Worm (Caenorhabditis elegans): ENCODE results near the gene Y46G5A.39.
"Not testable (repeated sequence)": the region's sequence is repeated elsewhere in the genome, so short reads cannot be mapped to it uniquely, and the experiment has no call there.

Y46G5A.39 gene

DNA sequence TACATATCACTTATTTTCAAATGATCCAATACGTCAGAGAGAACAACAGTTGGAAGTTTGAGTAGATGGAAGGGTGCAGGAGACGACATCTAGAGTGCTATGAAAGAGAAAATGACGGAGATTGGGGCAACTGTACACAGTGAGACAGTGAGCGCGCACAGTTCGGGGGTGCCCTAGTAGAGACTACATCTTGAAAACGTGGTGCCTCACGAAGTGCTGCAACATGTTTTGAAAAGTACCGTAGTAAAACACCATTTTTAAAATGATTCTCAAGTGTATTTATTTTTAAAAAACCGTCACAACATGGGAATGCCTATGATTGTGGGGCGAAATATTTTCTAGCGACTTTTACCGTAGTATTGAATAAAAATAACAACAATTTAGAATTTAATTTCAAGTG is at the start of gene Y46G5A.39:
TSS of gene Y46G5A.39 (minus strand) at position 101 of the 400 bp plus-strand sequence.
- not testable (repeated sequence) for TF ChIP-seq unc-62 (GFP tag; optimal IDR thresholded peaks at IDR 0.05)

ce11 chrII:12799927-12800522 is 46.4 kb upstream of the Y46G5A.39 start:
- TF ChIP-seq unc-62 (GFP tag; optimal IDR thresholded peaks at IDR 0.05): no peak

- no peak for TF ChIP-seq unc-62 (GFP tag; optimal IDR thresholded peaks at IDR 0.05)
Observed at ce11 chrII:12799364-12799763, 45.7 kb upstream of the Y46G5A.39 start.

DNA sequence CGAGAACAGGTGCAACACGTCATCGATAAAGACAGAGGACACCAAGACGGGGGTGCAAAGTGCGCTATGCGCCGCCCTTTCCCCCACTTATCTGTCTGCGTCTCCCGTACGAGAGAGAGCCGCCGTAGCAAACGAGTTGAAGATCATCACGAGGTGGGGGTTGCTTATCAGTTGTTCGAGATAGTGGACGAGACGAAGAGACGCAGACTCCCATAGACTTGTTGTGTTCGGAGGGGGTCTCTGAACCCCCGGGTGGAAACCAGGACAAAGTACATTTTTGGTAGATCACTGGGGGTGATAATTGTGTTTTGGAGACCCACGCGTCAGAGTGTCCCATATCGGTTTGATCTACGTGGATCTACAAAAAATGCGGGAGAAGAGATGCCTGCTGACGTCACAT is 45.2 kb upstream of the Y46G5A.39 start:
- no peak for TF ChIP-seq unc-62 (GFP tag; optimal IDR thresholded peaks at IDR 0.05)

DNA sequence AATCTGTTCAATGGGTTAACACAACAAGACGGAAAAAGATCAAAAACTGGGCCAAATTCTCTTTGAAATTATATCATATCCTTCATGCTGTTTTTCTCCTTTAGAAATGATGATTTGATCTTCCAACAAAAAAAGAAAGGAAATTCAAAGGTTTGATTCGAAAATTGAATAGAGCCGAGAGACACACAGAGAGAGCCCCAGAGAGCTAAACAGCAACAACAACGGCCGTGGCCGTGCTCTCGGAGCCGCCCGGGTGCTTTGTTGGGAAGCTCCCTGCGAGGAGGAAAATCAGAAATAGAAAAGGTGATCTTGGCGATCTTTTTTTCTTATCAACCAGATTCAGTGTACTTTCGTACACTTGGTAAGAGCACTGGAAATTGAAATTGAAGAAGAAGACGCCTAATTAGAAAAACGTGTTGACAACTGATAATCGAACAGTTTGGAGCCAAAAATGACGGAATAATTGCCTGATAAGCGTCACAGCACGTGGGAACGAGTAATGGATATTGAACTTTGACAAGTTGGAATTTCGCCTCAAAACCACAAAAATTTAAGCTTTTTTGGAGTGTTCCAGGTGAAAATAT is 43.7 kb upstream of the Y46G5A.39 start:
- TF ChIP-seq unc-62 (GFP tag; optimal IDR thresholded peaks at IDR 0.05): no peak

ce11 chrII:12796040-12796502 is 42.4 kb upstream of the Y46G5A.39 start, which contains the start of gene cpt-1:
cpt-1 (minus strand) TSS chrII:12796452.
- no peak for TF ChIP-seq unc-62 (GFP tag; optimal IDR thresholded peaks at IDR 0.05)

DNA sequence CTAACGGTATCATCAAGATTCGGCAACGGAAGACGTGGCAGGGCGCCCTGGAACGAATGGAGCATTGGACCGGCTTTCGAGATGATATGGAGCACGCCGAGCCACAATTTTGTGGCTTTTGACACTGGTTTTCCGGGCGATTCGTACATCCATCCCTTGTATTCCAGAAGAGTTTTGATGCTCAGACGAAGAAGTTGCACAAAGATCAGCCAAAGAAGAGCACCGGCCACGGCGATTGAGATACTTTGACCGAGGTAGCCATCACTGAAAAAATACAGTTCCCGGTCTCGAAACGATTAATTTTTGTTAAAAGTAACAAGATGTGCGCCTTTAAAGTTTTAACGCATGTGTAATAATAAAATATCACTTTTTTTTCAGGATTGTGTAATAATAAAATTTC is 41.6 kb upstream of the Y46G5A.39 start:
- no peak for TF ChIP-seq unc-62 (GFP tag; optimal IDR thresholded peaks at IDR 0.05)

- no peak for TF ChIP-seq unc-62 (GFP tag; optimal IDR thresholded peaks at IDR 0.05)
Observed at ce11 chrII:12790392-12790791, 36.8 kb upstream of the Y46G5A.39 start.

- TF ChIP-seq unc-62 (GFP tag; optimal IDR thresholded peaks at IDR 0.05): no peak
Observed at ce11 chrII:12789497-12789896, 35.9 kb upstream of the Y46G5A.39 start.

DNA sequence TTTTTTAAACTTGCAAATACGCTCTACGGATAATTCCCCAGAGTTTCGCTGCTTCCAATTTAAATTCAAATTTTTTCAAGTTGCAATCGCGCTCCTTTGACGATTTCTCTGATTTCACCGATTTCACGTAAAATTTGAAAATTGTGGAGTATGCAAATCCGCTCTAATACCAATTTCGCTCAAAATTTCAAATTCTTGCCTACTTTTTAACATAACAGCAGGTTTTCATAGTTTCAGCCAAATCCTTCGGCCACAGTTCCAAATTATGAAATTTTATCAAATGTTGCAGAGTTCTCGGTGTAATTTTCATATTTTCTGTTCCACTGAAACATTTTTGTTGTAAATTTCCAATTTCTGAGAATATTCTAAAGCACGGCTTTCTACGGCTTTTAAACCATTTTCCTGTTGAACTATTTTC is 34.2 kb upstream of the Y46G5A.39 start, which contains the start of gene alkb-7:
TSS of gene alkb-7 (minus strand) at position 323 of the 418 bp plus-strand sequence.
- no peak for TF ChIP-seq unc-62 (GFP tag; optimal IDR thresholded peaks at IDR 0.05)

ce11 chrII:12785391-12785790 is 31.8 kb upstream of the Y46G5A.39 start, which contains the start of gene Y46G5A.15:
Y46G5A.15 (minus strand) TSS chrII:12785416.
- TF ChIP-seq unc-62 (GFP tag; optimal IDR thresholded peaks at IDR 0.05): no peak

ce11 chrII:12776379-12776778 is 22.8 kb upstream of the Y46G5A.39 start, which contains the start of gene Y46G5A.34:
Y46G5A.34 (plus strand) TSS chrII:12776679.
- no peak for TF ChIP-seq unc-62 (GFP tag; optimal IDR thresholded peaks at IDR 0.05)

DNA sequence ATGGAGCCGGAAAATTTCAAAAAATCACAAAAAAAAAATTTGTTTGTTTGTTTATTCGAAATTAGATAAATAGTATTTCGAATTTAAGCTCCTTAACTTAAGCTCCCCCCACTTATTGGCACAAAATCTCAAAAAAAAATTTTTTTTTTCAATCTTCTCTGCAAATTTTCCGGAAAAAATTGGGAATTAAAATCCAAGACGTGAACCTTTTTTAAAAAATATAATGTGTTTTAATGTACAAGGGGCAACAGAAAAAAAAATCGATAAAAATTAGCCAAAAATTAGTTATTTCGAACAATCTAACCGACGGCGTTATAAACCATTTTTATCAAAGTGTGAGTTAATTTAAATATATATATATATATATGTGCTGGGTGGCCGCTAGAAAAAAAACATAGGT is 20.8 kb upstream of the Y46G5A.39 start, which contains the start of gene Y46G5A.14:
TSS of gene Y46G5A.14 (plus strand) at position 301 of the 400 bp plus-strand sequence.
- no peak for TF ChIP-seq unc-62 (GFP tag; optimal IDR thresholded peaks at IDR 0.05)

DNA sequence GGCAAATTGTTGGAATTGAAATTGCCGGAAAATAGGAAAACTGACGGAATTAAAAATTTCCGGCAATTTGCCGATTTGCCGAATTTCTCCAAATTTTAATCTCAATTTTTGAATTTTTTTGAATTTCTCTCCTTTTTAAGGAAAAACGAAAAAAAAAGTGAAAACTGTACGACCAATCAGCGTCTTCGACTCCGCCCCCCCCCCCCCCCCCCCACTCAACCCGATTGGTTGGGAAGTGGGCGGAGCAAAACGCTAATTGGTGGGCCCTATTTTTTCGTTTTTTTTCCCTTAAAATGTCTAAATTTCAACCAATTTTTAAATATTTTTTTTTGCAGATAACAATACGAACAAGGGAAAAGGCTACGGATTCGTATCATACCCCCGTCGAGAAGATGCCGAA is 16.3 kb upstream of the Y46G5A.39 start:
- no peak for TF ChIP-seq unc-62 (GFP tag; optimal IDR thresholded peaks at IDR 0.05)

- no peak for TF ChIP-seq unc-62 (GFP tag; optimal IDR thresholded peaks at IDR 0.05)
Observed at ce11 chrII:12768167-12768712, 14.6 kb upstream of the Y46G5A.39 start, which contains the start of the genes vps-2 and tiar-2. vps-2 (minus strand) TSS chrII:12768217. tiar-2 (plus strand) TSS chrII:12768686.

- no peak for TF ChIP-seq unc-62 (GFP tag; optimal IDR thresholded peaks at IDR 0.05)
Observed at ce11 chrII:12767258-12767824, 13.7 kb upstream of the Y46G5A.39 start.
